Worm (Caenorhabditis elegans) whole organism, dauer: Measurements from ENCODE around the gene ifa-4.

ENCODE experiments used
- unc-62 ChIP-seq: sonication (generic microtip); optimal IDR thresholded peaks from 2 replicates; lab custom pipeline; 2017; ENCODE audit warnings: missing biosample characterization, missing genetic modification reagents, missing genetic modification characterization

ifa-4 gene

DNA sequence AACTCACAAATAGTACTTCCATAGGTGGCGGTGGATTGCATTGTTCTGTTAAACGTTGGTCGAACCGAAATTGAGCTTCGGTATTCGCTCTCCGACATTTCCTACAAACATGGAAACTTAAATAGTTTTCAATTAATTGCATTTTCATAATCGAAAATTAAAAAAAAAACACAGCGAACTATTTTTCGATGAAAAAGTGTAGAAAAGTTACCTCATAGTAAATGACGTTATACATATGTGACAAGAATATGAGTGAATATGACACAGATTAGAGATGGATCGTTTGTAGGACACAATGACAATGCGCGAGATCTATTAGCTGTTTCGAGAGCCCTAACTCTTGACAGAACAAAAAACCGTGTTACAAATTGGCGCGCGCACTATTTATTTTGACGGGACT, at the start of gene ifa-4:
Gene ifa-4 (minus strand): TSS at position 101 of the 400 bp plus-strand sequence.
- TF ChIP-seq unc-62 (GFP tag; lab: Kevin White, UChicago), result no peak

DNA sequence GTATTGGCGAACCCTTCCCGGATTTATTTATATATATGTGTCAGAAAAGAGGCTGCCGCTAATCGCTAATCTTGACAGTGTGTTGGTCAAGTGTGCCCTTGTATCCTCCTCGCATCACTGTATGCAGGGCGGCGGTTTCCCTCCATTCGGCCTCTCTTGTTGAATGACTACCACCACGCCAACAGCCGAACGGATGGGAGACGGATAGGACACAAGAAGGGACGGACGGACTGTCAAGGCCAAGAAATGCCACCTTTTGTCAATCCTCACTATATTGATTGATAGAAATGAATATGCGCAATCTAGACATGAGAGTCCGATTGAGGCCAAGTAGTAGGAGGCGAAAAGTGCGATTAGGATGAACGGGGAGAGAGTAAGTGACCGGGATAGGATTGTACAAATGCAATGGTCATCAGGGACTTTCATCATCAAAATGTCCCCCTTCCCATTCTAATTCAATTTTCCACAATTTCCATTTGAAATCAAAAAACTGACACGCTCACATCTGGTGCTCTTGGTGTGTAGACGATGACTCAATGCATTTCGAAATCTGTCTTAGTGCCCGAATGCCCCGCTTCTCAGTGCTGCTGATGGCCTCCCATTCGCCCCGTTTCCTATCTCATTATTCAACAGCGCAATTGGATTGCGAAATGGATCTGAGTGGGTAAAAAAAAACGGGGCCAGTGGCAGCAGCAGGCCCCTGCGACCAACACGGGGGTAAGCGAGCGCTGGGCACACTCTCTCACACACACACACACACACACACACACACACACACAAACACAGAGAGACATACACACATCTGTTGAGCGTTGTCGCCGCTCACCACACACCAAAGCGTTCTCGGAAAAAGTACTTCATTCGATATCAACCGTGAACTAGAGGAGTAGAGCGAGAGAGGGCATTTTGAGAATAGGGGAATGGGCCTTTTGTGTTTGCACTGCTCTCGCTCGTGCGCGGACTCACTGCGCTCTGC, 46.2 kb upstream of the ifa-4 start:
- TF ChIP-seq unc-62 (GFP tag; lab: Kevin White, UChicago), result no peak

DNA sequence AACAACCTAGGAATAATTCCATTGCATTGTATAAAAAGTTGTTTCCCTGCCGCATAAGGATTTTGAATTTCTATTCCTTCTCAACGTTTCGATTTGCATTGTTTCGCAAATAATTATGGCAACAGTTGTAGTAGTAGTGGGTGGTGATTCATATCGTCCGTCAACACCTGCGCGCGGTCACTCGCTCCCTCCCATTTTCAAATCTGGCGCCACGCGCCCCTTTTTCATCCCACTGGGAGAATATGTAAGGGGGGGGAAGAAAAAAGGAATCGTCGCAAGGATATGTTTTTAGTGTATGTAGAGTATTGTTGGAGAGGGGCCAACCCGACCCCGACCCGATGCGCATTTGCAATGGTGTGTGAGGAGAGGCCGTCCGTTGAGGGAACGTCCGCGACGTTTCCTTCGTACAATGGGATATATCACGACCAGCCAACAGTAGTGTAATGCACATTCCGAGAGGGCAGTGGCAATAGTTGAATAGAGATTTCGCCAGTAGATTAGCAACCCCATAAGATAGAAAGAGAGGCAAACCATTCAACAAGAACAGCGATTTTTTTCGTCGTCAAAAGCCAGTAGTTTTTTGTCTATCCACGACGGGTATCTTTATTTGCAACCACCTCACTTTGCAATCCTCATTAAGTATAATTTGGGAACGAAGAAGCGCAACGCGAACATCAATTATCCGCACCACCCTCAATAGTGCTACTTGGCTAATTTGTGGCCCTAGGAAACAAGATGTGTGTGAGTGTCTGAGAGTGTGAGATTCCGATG, 45.3 kb upstream of the ifa-4 start:
- no peak for TF ChIP-seq unc-62 (GFP tag; lab: Kevin White, UChicago)

DNA sequence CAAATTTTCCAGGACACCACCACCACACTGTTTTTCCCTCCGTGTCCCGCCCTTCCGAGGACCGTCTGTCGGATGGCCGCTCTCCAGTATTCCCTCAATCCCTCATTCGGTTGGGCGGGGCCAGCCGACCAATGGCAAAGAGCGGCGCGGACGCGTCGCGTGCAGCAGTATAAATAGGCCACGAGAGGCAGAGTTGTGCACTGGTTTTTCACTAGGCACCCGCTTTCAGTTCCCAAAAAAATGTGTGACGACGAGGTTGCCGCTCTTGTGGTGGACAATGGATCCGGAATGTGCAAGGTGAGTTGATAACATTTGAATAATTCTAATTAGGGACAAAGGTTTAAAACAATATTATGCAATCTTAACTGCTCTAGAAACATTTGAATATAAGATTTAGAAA, 44.6 kb upstream of the ifa-4 start, which contains the start of gene act-4:
Gene act-4 (plus strand): TSS at position 200 of the 400 bp plus-strand sequence.
- no peak for TF ChIP-seq unc-62 (GFP tag; lab: Kevin White, UChicago)

DNA sequence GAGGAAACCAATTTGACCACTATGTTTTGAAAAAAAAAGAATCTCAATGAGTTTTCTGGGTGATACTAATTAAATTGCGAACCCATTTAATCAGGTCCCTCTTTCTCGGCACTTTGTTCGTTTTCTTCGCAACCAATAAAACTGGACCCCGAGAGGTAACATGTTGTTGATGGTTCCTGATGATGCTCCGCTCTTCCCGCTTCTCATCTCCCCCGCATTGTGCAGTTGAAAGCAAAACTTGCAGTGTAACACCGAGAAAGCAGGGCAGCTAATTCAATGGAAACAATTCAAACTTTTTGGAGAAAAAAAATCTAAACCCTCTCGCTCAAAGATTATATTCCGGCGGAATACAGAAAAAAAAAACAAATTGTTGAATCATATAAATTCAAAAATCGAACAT, 43.7 kb upstream of the ifa-4 start:
- no peak for TF ChIP-seq unc-62 (GFP tag; lab: Kevin White, UChicago)

DNA sequence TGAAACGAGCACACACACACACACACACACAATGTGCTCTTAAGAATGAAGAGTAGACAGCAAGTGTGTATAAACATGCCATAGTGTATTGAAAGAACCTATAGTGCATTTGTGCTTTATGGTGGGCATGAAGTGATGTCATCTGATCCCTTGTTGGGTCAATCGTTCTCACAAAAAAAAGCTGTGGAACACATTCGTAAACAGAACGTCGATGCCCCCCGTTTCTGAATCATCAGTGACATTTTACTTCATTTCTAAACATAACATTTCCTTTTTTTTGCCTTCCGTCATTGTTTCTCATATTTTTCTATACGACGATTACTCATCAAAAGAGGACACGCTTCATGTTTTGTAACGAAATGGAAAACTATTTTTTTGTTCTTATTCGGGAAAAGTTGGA, 43.2 kb upstream of the ifa-4 start:
- TF ChIP-seq unc-62 (GFP tag; lab: Kevin White, UChicago), result no peak

DNA sequence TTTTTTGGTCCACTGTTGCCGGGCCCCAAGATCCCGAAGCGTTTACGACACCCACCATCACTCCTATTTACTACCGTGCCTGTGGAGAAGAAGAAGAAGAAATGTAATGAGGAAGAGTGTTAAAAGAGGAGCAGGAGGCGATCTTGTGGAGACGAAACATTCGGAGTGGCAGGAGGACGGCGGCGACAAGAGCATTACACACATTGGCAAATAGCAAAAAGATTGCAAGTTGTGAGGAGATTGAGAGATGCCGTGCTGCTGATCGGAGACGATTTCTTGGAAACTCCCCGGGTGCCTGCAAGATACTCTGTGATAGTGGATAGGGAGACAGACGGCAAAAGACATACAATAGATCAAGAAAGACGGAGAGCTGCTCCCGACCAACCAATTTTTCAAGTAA, 41.5 kb upstream of the ifa-4 start, which contains the start of gene M03F4.4:
Gene M03F4.4 (minus strand): TSS at position 160 of the 400 bp plus-strand sequence.
- TF ChIP-seq unc-62 (GFP tag; lab: Kevin White, UChicago), result no peak

DNA sequence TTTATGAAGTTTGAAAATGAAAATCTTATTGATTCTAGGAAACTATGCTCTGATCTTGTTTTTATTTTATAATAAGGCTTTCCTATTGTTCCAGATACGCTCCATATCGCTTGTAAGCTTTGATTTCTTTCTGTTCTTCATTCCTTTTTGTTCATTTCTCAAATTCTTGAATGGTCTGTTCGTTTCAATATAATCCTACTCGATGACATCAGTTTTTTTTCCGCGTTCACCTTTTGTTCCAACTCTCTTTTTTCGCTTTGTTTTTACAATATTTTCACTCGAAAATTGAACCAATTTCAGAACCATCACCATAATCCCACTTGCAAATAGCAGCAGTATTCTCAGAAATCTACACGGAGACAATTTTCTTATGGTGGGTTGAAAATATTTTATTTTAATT, 32.0 kb upstream of the ifa-4 start, which contains the start of gene tyra-3:
Gene tyra-3 (plus strand): TSS at position 301 of the 400 bp plus-strand sequence.
- no peak for TF ChIP-seq unc-62 (GFP tag; lab: Kevin White, UChicago)

DNA sequence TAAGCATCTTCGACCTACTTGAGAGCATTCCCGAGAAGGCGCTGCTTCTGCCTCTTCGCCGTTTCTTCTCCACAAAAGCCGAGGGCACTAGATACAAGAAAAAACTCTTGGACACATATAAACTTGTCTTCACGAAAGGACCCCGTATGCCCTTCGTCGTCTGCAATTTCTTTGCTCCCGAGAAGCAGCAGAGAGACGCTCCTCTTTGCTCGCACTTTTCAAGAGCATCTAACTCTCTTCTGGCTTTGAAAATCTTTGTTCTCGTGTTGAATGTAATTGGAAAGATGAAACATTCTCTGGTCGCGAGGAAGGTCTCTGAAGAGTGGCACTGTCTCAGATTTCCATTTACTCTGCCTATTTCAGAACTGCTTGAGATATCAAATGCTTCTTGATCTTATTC, 23.2 kb upstream of the ifa-4 start:
- no peak for TF ChIP-seq unc-62 (GFP tag; lab: Kevin White, UChicago)

DNA sequence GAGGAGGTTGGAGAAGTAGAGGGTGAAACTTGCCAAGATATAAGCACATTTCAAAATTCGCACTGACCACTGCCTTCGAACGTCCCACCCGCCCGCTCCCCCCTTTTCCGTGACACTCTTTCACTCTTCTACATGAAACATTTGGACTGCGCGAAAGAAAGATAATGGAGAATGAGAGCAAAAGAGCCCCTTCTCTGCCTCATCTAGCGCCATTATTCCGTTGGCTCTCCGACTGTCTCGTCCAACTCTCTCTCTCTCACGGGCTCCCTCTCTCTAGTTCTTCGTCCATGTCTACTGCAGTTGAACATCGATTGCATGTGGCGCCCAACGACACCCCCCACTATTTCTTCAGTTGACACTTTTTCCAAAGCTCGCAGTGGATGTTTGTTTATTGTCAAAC, 17.2 kb upstream of the ifa-4 start:
- no peak for TF ChIP-seq unc-62 (GFP tag; lab: Kevin White, UChicago)

DNA sequence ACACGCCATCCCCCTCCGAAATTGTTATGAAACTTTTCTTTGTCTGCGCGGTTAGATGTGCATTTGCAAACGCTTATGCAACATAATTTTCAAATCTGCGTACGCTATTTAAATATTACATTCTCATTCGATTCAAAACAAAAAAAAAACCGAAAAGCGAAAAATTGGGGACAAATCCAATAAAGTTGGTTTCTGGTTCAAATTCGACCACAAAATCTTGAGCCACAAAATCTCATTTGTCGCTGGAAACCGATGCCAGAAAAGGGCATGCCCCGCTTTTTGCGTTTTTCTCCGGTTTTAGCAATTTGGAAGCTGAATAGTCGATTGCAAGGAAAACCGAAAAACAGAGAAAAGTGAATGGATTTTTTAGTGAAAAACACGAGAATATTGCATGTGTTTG, 16.2 kb upstream of the ifa-4 start:
- TF ChIP-seq unc-62 (GFP tag; lab: Kevin White, UChicago), result no peak

DNA sequence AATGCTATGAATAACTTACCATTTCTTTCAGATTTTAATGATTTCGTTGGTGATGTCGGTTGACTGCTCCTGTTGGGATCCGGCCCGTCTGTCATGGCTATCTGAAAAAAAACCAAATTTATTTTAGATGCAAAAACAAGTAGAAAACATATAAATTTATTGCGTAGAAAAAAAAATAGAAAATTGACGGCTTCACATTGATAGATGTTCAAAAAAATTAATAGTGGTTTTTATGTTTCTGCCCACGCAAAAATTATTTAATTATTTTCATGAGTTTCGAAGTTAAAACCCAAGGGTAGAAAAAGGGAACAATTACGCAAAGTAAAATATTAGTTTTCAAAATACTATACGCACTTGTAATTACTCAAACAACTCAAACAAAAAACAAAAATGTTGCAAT, 13.9 kb upstream of the ifa-4 start, which contains the start of gene mct-4:
Gene mct-4 (minus strand): TSS at position 101 of the 400 bp plus-strand sequence.
- TF ChIP-seq unc-62 (GFP tag; lab: Kevin White, UChicago), result no peak

DNA sequence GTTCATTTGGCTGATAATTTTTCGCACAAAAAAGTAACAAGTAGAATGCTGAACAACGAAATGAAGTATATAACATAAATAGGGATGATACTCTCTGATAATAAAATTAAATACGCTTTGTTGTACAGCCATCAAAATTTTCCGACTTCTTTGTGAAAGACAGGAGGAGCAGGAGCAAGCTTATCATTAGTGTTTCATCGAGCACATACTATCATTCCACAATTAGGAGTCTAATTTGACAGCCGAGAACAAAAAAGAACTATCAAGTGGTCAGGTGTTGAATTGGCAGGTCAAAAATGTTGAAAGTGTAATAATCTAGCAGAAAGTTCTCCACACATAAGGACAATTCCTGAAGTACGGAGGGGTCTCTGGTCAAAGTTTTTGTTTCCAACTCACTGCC, 12.3 kb upstream of the ifa-4 start:
- TF ChIP-seq unc-62 (GFP tag; lab: Kevin White, UChicago), result no peak

DNA sequence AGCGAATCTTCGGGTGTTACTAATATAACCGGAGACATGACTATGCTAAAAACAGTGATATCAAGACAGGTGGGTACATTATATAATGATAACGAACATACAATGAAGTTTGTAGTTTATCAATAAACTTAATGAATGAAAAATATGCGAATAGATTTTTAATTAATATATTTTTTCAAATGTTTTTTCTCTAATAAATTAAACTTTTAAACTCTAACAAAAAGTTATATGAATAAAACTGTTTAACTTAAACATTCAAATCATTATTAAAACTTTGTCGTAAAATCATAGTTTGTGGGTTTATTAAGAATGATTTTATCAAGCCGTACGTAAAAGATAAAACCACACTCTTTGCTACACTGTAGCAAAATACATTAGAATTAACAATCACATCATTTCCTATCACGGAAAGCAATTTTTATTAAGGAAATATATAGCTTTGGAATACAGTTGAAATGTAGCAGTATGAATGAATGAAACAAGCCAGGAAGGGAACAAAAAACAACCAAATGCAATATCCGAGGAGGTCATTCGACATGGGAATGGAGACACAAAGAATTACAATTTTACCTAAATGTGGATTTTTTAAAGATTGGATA, 5.3 kb upstream of the ifa-4 start, which contains the start of gene K05B2.4:
Gene K05B2.4 (minus strand): TSS at position 51 of the 599 bp plus-strand sequence.
- no peak for TF ChIP-seq unc-62 (GFP tag; lab: Kevin White, UChicago)

DNA sequence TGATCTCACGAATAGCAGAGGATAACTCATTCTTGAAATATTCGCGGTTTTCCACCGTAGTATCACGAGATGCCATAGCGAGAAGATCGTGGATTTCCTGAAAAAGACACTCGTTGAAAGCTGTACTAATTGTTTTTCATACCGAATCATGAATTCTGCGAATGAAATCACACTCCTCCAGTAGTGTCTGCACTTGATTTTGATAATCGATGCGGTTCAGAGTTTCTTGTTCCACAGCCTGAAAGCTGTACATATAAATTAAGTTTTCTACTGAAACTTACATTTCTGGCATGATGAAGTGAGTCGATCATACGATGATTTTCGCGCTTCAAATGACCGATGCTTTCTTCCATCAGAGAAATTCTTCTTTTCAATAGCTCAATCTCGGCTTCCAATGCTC, 1.3 kb downstream of the ifa-4 start:
- TF ChIP-seq unc-62 (GFP tag; lab: Kevin White, UChicago), result no peak
